Worm (Caenorhabditis elegans): ENCODE results near the gene F58A3.3.
A peak's percentile ranks its signal among the peaks of the same experiment; 100 is the strongest.

The F58A3.3 gene

ce11 chrX:11031047-11031695, 18.7 kb downstream of the F58A3.3 start (continued):
- TF ChIP-seq ztf-28 (GFP tag; IDR thresholded peaks at IDR 0.05) (no peak), rcor-1 (GFP tag; IDR thresholded peaks at IDR 0.05) (peak; percentile 14; the same call in 1 of the 2 replicates), xnd-1 (tag; optimal IDR thresholded peaks at IDR 0.05) (no peak), T26A5.8 (tag; optimal IDR thresholded peaks at IDR 0.05) (no peak), ceh-79 (tag; optimal IDR thresholded peaks at IDR 0.05) (no peak), Y53G8AR.9 (GFP tag; conservative IDR thresholded peaks at IDR 0.05) (no peak), snpc-1.3 (tag; optimal IDR thresholded peaks at IDR 0.05; ENCODE audit: insufficient read depth) (no peak), ZK185.1 (tag; optimal IDR thresholded peaks at IDR 0.05; ENCODE audit: poor library complexity, severe bottlenecking) (peak; percentile 72), tbp1 (GFP tag; optimal IDR thresholded peaks at IDR 0.05) (peak; percentile 34), zfh-2 (GFP tag; conservative IDR thresholded peaks at IDR 0.05) (peak; percentile 99), lag-1 (GFP tag; IDR thresholded peaks at IDR 0.05) (no peak), Y53F4B.3 (GFP tag; IDR thresholded peaks at IDR 0.05) (no peak), nhr-120 (GFP tag; IDR thresholded peaks at IDR 0.05) (no peak), lin-35 (GFP tag; optimal IDR thresholded peaks at IDR 0.05) (peak in 1 of 3 experiments; percentile 64), ztf-3 (GFP tag; optimal IDR thresholded peaks at IDR 0.05) (no peak), ztf-22 (GFP tag; optimal IDR thresholded peaks at IDR 0.05) (no peak), dpff-1 (tag; optimal IDR thresholded peaks at IDR 0.05) (no peak), lin-40 (tag; optimal IDR thresholded peaks at IDR 0.05) (peak; percentile 94), B0261.1 (tag; optimal IDR thresholded peaks at IDR 0.05) (no peak), egl-18 (GFP tag; IDR thresholded peaks at IDR 0.05) (peak; percentile 77; the same call in 1 of the 2 replicates), athp-1 (tag; optimal IDR thresholded peaks at IDR 0.05) (peak; percentile 38), ccch-3 (GFP tag; optimal IDR thresholded peaks at IDR 0.05) (no peak), let-526 (GFP tag; IDR thresholded peaks at IDR 0.05) (no peak; the same call in 1 of the 2 replicates), tbx-9 (tag; optimal IDR thresholded peaks at IDR 0.05; ENCODE audit: borderline replicate concordance) (no peak), ama-1 (optimal IDR thresholded peaks at IDR 0.05) (no peak), ama-1 (GFP tag; optimal IDR thresholded peaks at IDR 0.05) (no peak), die-1 (tag; optimal IDR thresholded peaks at IDR 0.05) (peak; percentile 21), madf-6 (GFP tag; IDR thresholded peaks at IDR 0.05) (no peak), F23B12.7 (tag; optimal IDR thresholded peaks at IDR 0.05; ENCODE audit: insufficient read depth) (no peak), hmg-20 (GFP tag; IDR thresholded peaks at IDR 0.05) (peak; percentile 31), F10E7.11 (tag; optimal IDR thresholded peaks at IDR 0.05) (peak; percentile 37), F52B5.7 (tag; optimal IDR thresholded peaks at IDR 0.05) (peak; percentile 31), snpc-4 (GFP tag; optimal IDR thresholded peaks at IDR 0.05) (peak; percentile 50), snpc-4 (tag; optimal IDR thresholded peaks at IDR 0.05) (peak in 1 of 4 experiments; percentile 46), egrh-3 (GFP tag; IDR thresholded peaks at IDR 0.05) (peak; percentile 86), gei-17 (GFP tag; optimal IDR thresholded peaks at IDR 0.05) (peak; percentile 74), snpc-3.4 (tag; optimal IDR thresholded peaks at IDR 0.05) (peak; percentile 21), nfya-2 (GFP tag; IDR thresholded peaks at IDR 0.05) (no peak), rec-8 (tag; optimal IDR thresholded peaks at IDR 0.05) (peak in 1 of 2 experiments; percentile 52), aptf-2 (GFP tag; conservative IDR thresholded peaks at IDR 0.05) (no peak), B0035.1 (tag; optimal IDR thresholded peaks at IDR 0.05) (peak; percentile 54), F22D6.2 (tag; optimal IDR thresholded peaks at IDR 0.05) (peak; percentile 2), lir-1 (GFP tag; conservative IDR thresholded peaks at IDR 0.05) (0 out of 2 replicates have a peak, but pooled peaks have one; percentile 47), sptf-2 (GFP tag; optimal IDR thresholded peaks at IDR 0.05) (no peak), bed-1 (GFP tag; IDR thresholded peaks at IDR 0.05) (no peak), efl-1 (GFP tag; optimal IDR thresholded peaks at IDR 0.05) (no peak), lsl-1 (GFP tag; optimal IDR thresholded peaks at IDR 0.05) (no peak)
